Worm (Caenorhabditis elegans): ENCODE results near the gene K08F9.4.
"Not testable (repeated sequence)": the region's sequence is repeated elsewhere in the genome, so short reads cannot be mapped to it uniquely, and the experiment has no call there.

Gene K08F9.4

DNA sequence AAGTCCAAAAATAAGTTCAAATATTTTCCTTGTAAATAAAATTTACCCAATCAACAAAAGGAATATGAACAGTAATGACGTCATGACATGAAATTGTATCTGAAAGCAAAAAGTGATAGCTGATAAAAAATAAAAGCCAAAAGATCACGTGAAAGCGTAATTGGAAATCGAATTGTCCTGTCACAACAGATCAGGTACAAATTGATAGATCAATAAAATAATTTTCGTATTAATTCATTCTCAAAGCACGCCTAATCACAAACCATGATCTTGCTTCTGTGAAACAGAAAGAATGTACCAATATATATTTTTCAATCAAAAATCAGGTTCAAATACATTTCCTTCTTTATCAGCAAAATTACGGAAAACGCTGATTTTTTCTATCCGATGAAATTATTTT, 24.3 kb upstream of the K08F9.4 start, which contains the start of gene flor-1:
Gene flor-1, minus strand, starts transcription at position 101 of the 400 bp plus-strand sequence.
- TF ChIP-seq Y56A3A.18 (GFP tag; IDR thresholded peaks at IDR 0.05) (no peak), nhr-80 (tag; optimal IDR thresholded peaks at IDR 0.05) (no peak), F39B2.1 (GFP tag; IDR thresholded peaks at IDR 0.05) (no peak), nfya-1 (tag; optimal IDR thresholded peaks at IDR 0.05; ENCODE audit: borderline replicate concordance, insufficient read depth) (no peak), ceh-91 (GFP tag; IDR thresholded peaks at IDR 0.05) (no peak), Y53F4B.3 (GFP tag; IDR thresholded peaks at IDR 0.05) (no peak), madf-10 (tag; optimal IDR thresholded peaks at IDR 0.05) (no peak), Y95B8A.8 (GFP tag; IDR thresholded peaks at IDR 0.05) (no peak), ekl-4 (GFP tag; IDR thresholded peaks at IDR 0.05) (no peak), sea-2 (GFP tag; IDR thresholded peaks at IDR 0.05) (no peak), cebp-2 (GFP tag; IDR thresholded peaks at IDR 0.05) (no peak), lin-26 (GFP tag; IDR thresholded peaks at IDR 0.05) (no peak)

DNA sequence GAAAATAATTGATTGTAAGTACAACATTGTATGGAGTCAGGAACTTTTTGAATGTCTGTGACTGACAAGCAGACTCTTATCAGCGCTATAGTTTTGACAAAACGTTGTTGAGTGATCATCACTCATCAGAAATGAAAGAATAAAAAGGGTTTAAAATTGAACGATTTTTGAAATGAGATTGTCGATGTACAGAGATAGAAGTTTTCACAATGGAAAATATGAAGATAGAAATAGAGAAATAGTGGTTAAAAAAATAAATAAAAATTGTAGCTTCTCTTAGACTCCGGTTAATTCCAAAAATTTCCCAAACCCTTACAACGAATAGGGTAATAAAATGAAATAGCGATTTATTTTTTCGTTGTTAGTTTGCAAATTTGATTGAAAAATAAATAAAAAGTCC, 18.7 kb upstream of the K08F9.4 start, which contains the start of gene ugt-30:
Gene ugt-30, minus strand, starts transcription at position 101 of the 400 bp plus-strand sequence.
- TF ChIP-seq xnd-1 (tag; optimal IDR thresholded peaks at IDR 0.05); rcor-1 (GFP tag; IDR thresholded peaks at IDR 0.05); Y53G8AR.9 (GFP tag; conservative IDR thresholded peaks at IDR 0.05): not testable (repeated sequence)

- TF ChIP-seq lsy-27 (tag; optimal IDR thresholded peaks at IDR 0.05; ENCODE audit: borderline replicate concordance, insufficient read depth) (no peak), Y53F4B.3 (GFP tag; IDR thresholded peaks at IDR 0.05) (no peak), lin-35 (GFP tag; optimal IDR thresholded peaks at IDR 0.05) (no peak), C17E4.6 (GFP tag; IDR thresholded peaks at IDR 0.05) (no peak), unc-62 (GFP tag; optimal IDR thresholded peaks at IDR 0.05) (no peak), ztf-6 (GFP tag; IDR thresholded peaks at IDR 0.05) (no peak), sdz-38 (tag; optimal IDR thresholded peaks at IDR 0.05) (no peak), somi-1 (GFP tag; optimal IDR thresholded peaks at IDR 0.05) (no peak), nhr-120 (GFP tag; IDR thresholded peaks at IDR 0.05) (no peak), ztf-18 (tag; optimal IDR thresholded peaks at IDR 0.05) (no peak), let-526 (GFP tag; IDR thresholded peaks at IDR 0.05) (no peak), Y56A3A.18 (GFP tag; IDR thresholded peaks at IDR 0.05) (no peak), ekl-4 (GFP tag; IDR thresholded peaks at IDR 0.05) (no peak), B0035.1 (tag; optimal IDR thresholded peaks at IDR 0.05) (no peak)
Observed at ce11 chrV:15127413-15127812, 16.4 kb upstream of the K08F9.4 start, which contains the start of gene srj-27. Gene srj-27 (minus strand): TSS chrV:15127513.

DNA sequence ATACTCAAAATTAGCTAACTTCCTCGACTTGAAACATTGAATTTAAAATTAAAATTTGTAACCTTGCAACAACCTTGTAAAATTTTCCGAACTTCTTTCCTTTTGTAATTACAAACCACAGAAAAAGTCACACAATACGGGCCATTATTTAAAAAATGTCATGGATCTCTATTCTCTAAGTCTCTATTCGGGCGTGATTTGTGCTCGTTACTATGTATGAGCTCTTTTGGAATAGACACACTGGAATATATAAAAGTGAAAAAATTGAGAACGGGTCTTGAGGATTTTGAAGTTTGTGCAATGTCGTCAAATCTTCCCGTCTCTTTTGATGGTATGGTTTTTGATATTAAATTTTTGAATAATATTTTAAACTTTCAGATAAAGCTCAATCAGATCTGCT, 15.9 kb upstream of the K08F9.4 start, which contains the start of gene srr-7:
Gene srr-7, plus strand, starts transcription at position 301 of the 400 bp plus-strand sequence.
- no peak for TF ChIP-seq ceh-79 (tag; optimal IDR thresholded peaks at IDR 0.05)
- TF ChIP-seq snpc-1.3 (tag; optimal IDR thresholded peaks at IDR 0.05; ENCODE audit: insufficient read depth): no peak
- no peak for TF ChIP-seq attf-5 (GFP tag; optimal IDR thresholded peaks at IDR 0.05)
- TF ChIP-seq snpc-3.4 (tag; optimal IDR thresholded peaks at IDR 0.05): no peak
- no peak for TF ChIP-seq repo-1 (tag; optimal IDR thresholded peaks at IDR 0.05)
- no peak for TF ChIP-seq dox-1 (GFP tag; IDR thresholded peaks at IDR 0.05)
- TF ChIP-seq Y95B8A.8 (GFP tag; IDR thresholded peaks at IDR 0.05): no peak
- no peak for TF ChIP-seq egrh-3 (GFP tag; IDR thresholded peaks at IDR 0.05)
- no peak for TF ChIP-seq F23B12.7 (tag; optimal IDR thresholded peaks at IDR 0.05; ENCODE audit: insufficient read depth)
- TF ChIP-seq tlf-1 (GFP tag; optimal IDR thresholded peaks at IDR 0.05): no peak
- TF ChIP-seq nfyb-1 (GFP tag; IDR thresholded peaks at IDR 0.05): no peak
- no peak for TF ChIP-seq ceh-58 (GFP tag; IDR thresholded peaks at IDR 0.05)
- no peak for TF ChIP-seq ekl-4 (GFP tag; IDR thresholded peaks at IDR 0.05)
- no peak for TF ChIP-seq sptf-2 (GFP tag; optimal IDR thresholded peaks at IDR 0.05)
- TF ChIP-seq hlh-26 (GFP tag; conservative IDR thresholded peaks at IDR 0.05): no peak

Measured in whole organism, young adult.